Worm (Caenorhabditis elegans) whole organism, mixed stage, embryonic: ENCODE measurements around the gene T23F6.3.

Experiments
- M03D4.4 ChIP-seq: sonication (generic microtip); optimal IDR thresholded peaks from 2 replicates; lab custom pipeline; 2017; ENCODE audit warnings: mild to moderate bottlenecking, missing genetic modification characterization, missing compliant biosample characterization
- bed-3 ChIP-seq: fragments of 200-800 bp; sonication (Bioruptor generic); optimal IDR thresholded peaks from 3 replicates; lab custom pipeline; 2018; ENCODE audit warnings: mild to moderate bottlenecking, missing genetic modification characterization, moderate library complexity, missing compliant biosample characterization
- blmp-1 ChIP-seq: fragments of 150-350 bp; optimal IDR thresholded peaks from 2 replicates; lab custom pipeline; 2014; ENCODE audit warnings: missing biosample characterization, missing genetic modification characterization
- ceh-39 ChIP-seq: fragments of 150-350 bp; optimal IDR thresholded peaks from 2 replicates; lab custom pipeline; 2014; ENCODE audit warnings: missing biosample characterization, missing genetic modification characterization
- ceh-83 ChIP-seq: fragments of 200-800 bp; sonication (Bioruptor generic); optimal IDR thresholded peaks from 2 replicates; lab custom pipeline; 2018; ENCODE audit warnings: mild to moderate bottlenecking, missing genetic modification characterization, missing compliant biosample characterization
- ces-1 ChIP-seq: fragments of 150-350 bp; optimal IDR thresholded peaks from 2 replicates; lab custom pipeline; 2014; ENCODE audit warnings: missing biosample characterization, missing genetic modification reagents, missing genetic modification characterization
- cnd-1 ChIP-seq: fragments of 200-800 bp; sonication (Bioruptor generic); optimal IDR thresholded peaks from 2 replicates; lab custom pipeline; 2018; ENCODE audit warnings: mild to moderate bottlenecking, missing genetic modification characterization, missing compliant biosample characterization
- drap-1 ChIP-seq: fragments of 200-800 bp; sonication (Bioruptor generic); optimal IDR thresholded peaks from 3 replicates; lab custom pipeline; 2018; ENCODE audit warnings: mild to moderate bottlenecking, missing genetic modification characterization, missing compliant biosample characterization
- elt-1 ChIP-seq: sonication (generic microtip); optimal IDR thresholded peaks from 2 replicates; lab custom pipeline; 2017; ENCODE audit warnings: missing genetic modification characterization, mild to moderate bottlenecking, missing compliant biosample characterization, antibody characterized with exemption, moderate library complexity, borderline replicate concordance; ENCODE audit not compliant: insufficient read depth
- elt-3 ChIP-seq: fragments of 150-350 bp; optimal IDR thresholded peaks from 2 replicates; lab custom pipeline; 2014; ENCODE audit warnings: missing biosample characterization, missing genetic modification characterization
- flh-1 ChIP-seq: fragments of 200-800 bp; sonication (Bioruptor generic); optimal IDR thresholded peaks from 2 replicates; lab custom pipeline; 2018; ENCODE audit warnings: mild to moderate bottlenecking, missing genetic modification characterization, moderate library complexity, missing compliant biosample characterization
- ham-2 ChIP-seq: fragments of 200-800 bp; sonication (Bioruptor generic); optimal IDR thresholded peaks from 2 replicates; lab custom pipeline; 2018; ENCODE audit warnings: mild to moderate bottlenecking, missing genetic modification characterization, missing compliant biosample characterization
- hlh-1 ChIP-seq: fragments of 150-350 bp; optimal IDR thresholded peaks from 2 replicates; lab custom pipeline; 2014; ENCODE audit warnings: missing biosample characterization, missing genetic modification reagents, missing genetic modification characterization
- lin-13 ChIP-seq: fragments of 150-350 bp; optimal IDR thresholded peaks from 2 replicates; lab custom pipeline; 2014; ENCODE audit warnings: missing biosample characterization, missing genetic modification characterization
- lin-32 ChIP-seq: fragments of 200-800 bp; sonication (Bioruptor generic); optimal IDR thresholded peaks from 2 replicates; lab custom pipeline; 2018; ENCODE audit warnings: mild to moderate bottlenecking, missing genetic modification characterization, missing compliant biosample characterization
- lsy-2 ChIP-seq: fragments of 150-350 bp; optimal IDR thresholded peaks from 2 replicates; lab custom pipeline; 2014; ENCODE audit warnings: missing biosample characterization, missing genetic modification characterization
- mab-5 ChIP-seq: fragments of 150-350 bp; optimal IDR thresholded peaks from 2 replicates; lab custom pipeline; 2014; ENCODE audit warnings: missing biosample characterization, missing genetic modification characterization
- mep-1 ChIP-seq: fragments of 150-350 bp; optimal IDR thresholded peaks from 2 replicates; lab custom pipeline; 2017; ENCODE audit warnings: missing biosample characterization, missing genetic modification reagents, missing genetic modification characterization, inconsistent platforms
- mls-2 ChIP-seq: sonication (generic microtip); optimal IDR thresholded peaks from 2 replicates; lab custom pipeline; 2016; ENCODE audit warnings: mild to moderate bottlenecking, missing genetic modification characterization, moderate library complexity, missing compliant biosample characterization
- nhr-12 ChIP-seq: fragments of 150-350 bp; optimal IDR thresholded peaks from 2 replicates; lab custom pipeline; 2014; ENCODE audit warnings: missing biosample characterization, missing genetic modification characterization
- nhr-2 ChIP-seq: fragments of 150-350 bp; optimal IDR thresholded peaks from 2 replicates; lab custom pipeline; 2014; ENCODE audit warnings: missing biosample characterization, missing genetic modification characterization
- nhr-237 ChIP-seq: fragments of 150-350 bp; optimal IDR thresholded peaks from 2 replicates; lab custom pipeline; 2014; ENCODE audit warnings: missing biosample characterization, missing genetic modification characterization
- nhr-28 ChIP-seq: fragments of 150-350 bp; optimal IDR thresholded peaks from 2 replicates; lab custom pipeline; 2014; ENCODE audit warnings: missing biosample characterization, missing genetic modification characterization
- nhr-76 ChIP-seq: sonication (generic microtip); optimal IDR thresholded peaks from 2 replicates; lab custom pipeline; 2017; ENCODE audit warnings: missing biosample characterization, missing genetic modification characterization
- pha-4 ChIP-seq: fragments of 150-350 bp; optimal IDR thresholded peaks from 2 replicates; lab custom pipeline; 2018; ENCODE audit warnings: missing biosample characterization, missing genetic modification reagents, missing genetic modification characterization
- sem-2 ChIP-seq: fragments of 200-800 bp; sonication (Bioruptor generic); optimal IDR thresholded peaks from 2 replicates; lab custom pipeline; 2018; ENCODE audit warnings: mild to moderate bottlenecking, missing genetic modification characterization, missing compliant biosample characterization
- snpc-4 ChIP-seq: fragments of 150-350 bp; optimal IDR thresholded peaks from 2 replicates; lab custom pipeline; 2014; ENCODE audit warnings: missing biosample characterization, missing genetic modification characterization
- sptf-1 ChIP-seq: sonication (generic microtip); optimal IDR thresholded peaks from 2 replicates; lab custom pipeline; 2017; ENCODE audit warnings: mild to moderate bottlenecking, missing genetic modification characterization, moderate library complexity, missing compliant biosample characterization
- tbx-8 ChIP-seq: fragments of 200-800 bp; sonication (Bioruptor generic); optimal IDR thresholded peaks from 2 replicates; lab custom pipeline; 2018; ENCODE audit warnings: mild to moderate bottlenecking, missing genetic modification characterization, moderate library complexity, missing compliant biosample characterization
- unc-120 ChIP-seq: sonication (generic microtip); optimal IDR thresholded peaks from 2 replicates; lab custom pipeline; 2017; ENCODE audit warnings: missing genetic modification characterization, missing compliant biosample characterization; ENCODE audit not compliant: poor library complexity, severe bottlenecking
- unc-39 ChIP-seq: fragments of 150-350 bp; optimal IDR thresholded peaks from 2 replicates; lab custom pipeline; 2014; ENCODE audit warnings: missing biosample characterization, missing genetic modification characterization
- unc-62 ChIP-seq: fragments of 150-350 bp; optimal IDR thresholded peaks from 2 replicates; lab custom pipeline; 2014; ENCODE audit warnings: missing biosample characterization, missing genetic modification reagents, missing genetic modification characterization
- zip-8 ChIP-seq: fragments of 150-350 bp; optimal IDR thresholded peaks from 2 replicates; lab custom pipeline; 2014; ENCODE audit warnings: missing biosample characterization, missing genetic modification characterization
- ztf-11 ChIP-seq: fragments of 150-350 bp; optimal IDR thresholded peaks from 2 replicates; lab custom pipeline; 2014; ENCODE audit warnings: missing biosample characterization, missing genetic modification characterization

The T23F6.3 gene

DNA sequence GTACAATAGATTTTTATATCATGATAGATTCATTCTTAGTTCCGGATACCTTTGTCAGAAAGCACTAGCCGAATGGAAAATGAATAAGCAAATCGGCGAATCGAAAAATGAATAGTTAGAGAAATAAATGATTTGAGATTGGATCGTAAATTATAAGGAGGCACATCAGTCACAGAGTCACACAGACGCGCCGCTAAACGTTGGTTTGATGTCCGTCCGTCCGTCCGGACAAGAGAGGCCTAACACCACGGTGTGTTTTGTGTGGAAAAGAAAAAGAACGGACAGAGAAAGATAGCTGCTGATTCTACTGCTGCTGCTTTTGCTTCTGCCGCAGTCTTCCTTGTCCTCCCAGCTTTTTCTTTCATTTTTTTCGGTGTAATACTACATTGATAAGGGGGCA, 23.6 kb downstream of the T23F6.3 start:
- TF ChIP-seq lin-13 (tag; lab: Kevin White, UChicago) (no peak), nhr-12 (no peak), elt-3 (no peak), nhr-237 (tag; lab: Kevin White, UChicago) (no peak), unc-62 (peak; percentile 62)

DNA sequence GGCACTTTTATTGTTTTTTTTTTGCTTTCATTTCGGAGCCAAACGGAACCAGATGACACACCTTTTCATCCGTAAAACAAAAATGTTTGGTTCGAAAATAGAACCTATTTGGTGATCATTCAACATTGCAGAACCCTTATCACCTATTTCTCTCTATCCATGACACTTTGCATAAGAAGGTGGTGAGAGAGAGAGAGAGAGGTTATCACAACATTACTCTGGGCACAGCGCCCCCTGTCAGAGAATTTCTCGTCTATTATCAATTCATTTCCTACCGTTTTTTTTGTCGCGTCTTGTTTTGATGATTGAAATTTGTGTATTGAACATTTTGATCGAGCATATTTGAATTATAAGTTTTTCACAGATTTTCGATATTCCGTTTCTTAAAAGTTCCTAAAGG, 24.4 kb downstream of the T23F6.3 start:
- TF ChIP-seq zip-8 (tag; lab: Kevin White, UChicago): no peak

DNA sequence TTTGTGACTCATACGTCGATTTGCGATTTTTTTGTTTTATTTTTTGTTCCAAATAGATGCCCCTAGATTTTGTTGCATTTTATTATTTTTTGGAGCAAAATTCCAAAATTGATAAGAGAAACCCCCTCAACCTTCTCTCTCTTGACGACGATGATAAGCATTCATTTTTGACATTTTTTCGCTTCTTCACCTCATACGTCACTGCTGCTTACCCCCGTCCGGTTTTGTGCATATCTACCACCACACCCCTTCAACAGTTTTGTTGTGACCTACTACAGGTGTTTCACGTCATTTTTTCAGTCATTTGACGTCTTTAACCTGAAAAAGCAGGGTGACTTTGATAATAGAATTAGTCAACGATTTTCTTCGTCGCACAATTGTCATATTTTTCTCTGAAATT, 25.7 kb downstream of the T23F6.3 start:
- TF ChIP-seq nhr-76 (tag; lab: Kevin White, UChicago): no peak
- no peak for TF ChIP-seq lin-32 (GFP tag; lab: Kevin White, UChicago)
- TF ChIP-seq hlh-1 (tag; lab: Kevin White, UChicago): no peak
- no peak for TF ChIP-seq flh-1 (GFP tag; lab: Kevin White, UChicago)
- no peak for TF ChIP-seq nhr-12
- TF ChIP-seq ceh-39 (tag; lab: Kevin White, UChicago): no peak
- no peak for TF ChIP-seq nhr-2 (tag; lab: Kevin White, UChicago)
- TF ChIP-seq zip-8 (tag; lab: Kevin White, UChicago): no peak
- no peak for TF ChIP-seq snpc-4 (tag; lab: Kevin White, UChicago)
- no peak for TF ChIP-seq sptf-1 (tag; lab: Kevin White, UChicago)
- TF ChIP-seq unc-39 (tag; lab: Kevin White, UChicago): no peak
- TF ChIP-seq, all 35 proteins: peak for 0

DNA sequence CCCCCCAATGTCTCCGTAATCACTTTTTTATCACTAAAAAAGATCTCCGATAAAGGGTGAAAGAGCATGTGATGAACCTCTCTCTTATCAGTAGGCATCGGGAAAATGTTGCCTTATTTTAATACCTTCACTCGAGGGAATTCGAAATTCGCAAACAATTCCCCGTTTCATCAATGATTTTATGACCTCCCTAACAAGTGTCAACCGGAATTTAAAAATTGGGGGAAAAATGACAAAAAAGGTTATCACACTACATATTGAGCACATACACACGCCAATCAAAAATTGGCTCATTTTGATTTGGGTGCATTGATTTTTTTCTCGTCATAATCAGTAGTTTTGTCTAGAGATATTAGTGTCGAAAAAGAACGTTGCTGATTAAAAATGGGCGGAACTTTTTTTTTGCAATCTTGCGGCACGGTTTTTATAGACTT, 34.8 kb downstream of the T23F6.3 start:
- TF ChIP-seq elt-1 (tag; lab: Kevin White, UChicago): peak; percentile 29
- TF ChIP-seq mab-5 (tag; lab: Kevin White, UChicago): no peak

DNA sequence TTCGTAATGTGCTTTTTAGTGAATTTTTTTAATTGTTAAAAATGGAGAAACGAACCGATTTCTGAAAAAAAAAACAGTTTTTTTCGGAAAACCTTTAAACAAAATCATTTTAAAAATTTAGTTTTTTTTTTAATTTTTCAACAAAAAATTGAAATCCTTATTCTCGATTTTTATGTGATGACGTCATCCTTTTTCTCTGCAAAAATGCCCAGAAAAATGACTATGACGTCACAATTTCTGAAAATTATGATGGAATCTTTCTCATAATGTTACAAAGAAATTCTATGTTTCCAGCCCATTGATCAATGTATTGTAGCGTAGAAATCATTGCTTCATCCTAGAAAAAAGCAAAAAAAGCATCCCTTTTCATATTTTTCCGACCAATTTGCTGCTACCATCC, 35.3 kb downstream of the T23F6.3 start:
- TF ChIP-seq lsy-2 (tag; lab: Kevin White, UChicago) (no peak), pha-4 (no peak), zip-8 (tag; lab: Kevin White, UChicago) (peak; percentile 100), elt-3 (no peak)

- TF ChIP-seq sptf-1 (tag; lab: Kevin White, UChicago): no peak
- no peak for TF ChIP-seq zip-8 (tag; lab: Kevin White, UChicago)
- TF ChIP-seq mep-1: no peak
- no peak for TF ChIP-seq lsy-2 (tag; lab: Kevin White, UChicago)
- no peak for TF ChIP-seq elt-1 (tag; lab: Kevin White, UChicago)
- no peak for TF ChIP-seq nhr-237 (tag; lab: Kevin White, UChicago)
- TF ChIP-seq M03D4.4: no peak
- no peak for TF ChIP-seq nhr-2 (tag; lab: Kevin White, UChicago)
- TF ChIP-seq lin-32 (GFP tag; lab: Kevin White, UChicago): no peak
- TF ChIP-seq nhr-28 (tag; lab: Kevin White, UChicago): no peak
- TF ChIP-seq ceh-83: no peak
- TF ChIP-seq hlh-1 (tag; lab: Kevin White, UChicago): no peak
- no peak for TF ChIP-seq snpc-4 (tag; lab: Kevin White, UChicago)
- no peak for TF ChIP-seq cnd-1
- no peak for TF ChIP-seq nhr-12
- no peak for TF ChIP-seq drap-1 (GFP tag; lab: Kevin White, UChicago)
- TF ChIP-seq blmp-1: no peak
- no peak for TF ChIP-seq unc-62
These were observed 36.2 kb downstream of the T23F6.3 start, which contains the start of gene T23B5.3 for ce11 chrIV:12688370-12688769. Gene T23B5.3 (plus strand): TSS chrIV:12688670.

DNA sequence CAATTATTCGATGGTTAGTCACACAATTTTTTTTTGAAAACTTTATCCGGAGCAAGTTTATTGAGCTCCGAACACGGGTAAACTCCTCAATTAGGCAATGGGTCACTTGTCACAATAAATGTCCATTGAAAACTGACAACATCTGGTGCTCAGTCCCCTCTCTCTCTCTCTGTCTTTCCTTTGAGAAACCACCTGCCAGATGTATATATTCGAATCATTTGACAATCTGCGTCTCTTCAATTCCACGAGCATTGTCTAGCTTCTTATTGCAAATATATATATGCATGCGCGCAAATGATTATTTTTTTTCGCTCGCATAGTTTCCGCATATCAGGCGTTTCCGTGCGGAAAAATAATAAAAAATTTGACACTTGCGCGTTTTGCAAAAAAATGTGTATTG, 38.7 kb downstream of the T23F6.3 start:
- no peak for TF ChIP-seq zip-8 (tag; lab: Kevin White, UChicago)
- TF ChIP-seq cnd-1: peak; percentile 85
- peak; percentile 46 for TF ChIP-seq nhr-2 (tag; lab: Kevin White, UChicago)
- no peak for TF ChIP-seq bed-3 (GFP tag; lab: Kevin White, UChicago)
- no peak for TF ChIP-seq blmp-1
- TF ChIP-seq unc-120: no peak
- TF ChIP-seq nhr-237 (tag; lab: Kevin White, UChicago): no peak
- no peak for TF ChIP-seq ceh-39 (tag; lab: Kevin White, UChicago)
- no peak for TF ChIP-seq sptf-1 (tag; lab: Kevin White, UChicago)
- TF ChIP-seq hlh-1 (tag; lab: Kevin White, UChicago): peak; percentile 58
- TF ChIP-seq sem-2 (GFP tag; lab: Kevin White, UChicago): no peak
- no peak for TF ChIP-seq snpc-4 (tag; lab: Kevin White, UChicago)
- TF ChIP-seq nhr-12: no peak
- TF ChIP-seq pha-4: no peak
- TF ChIP-seq tbx-8: no peak
- TF ChIP-seq ceh-83: no peak
- no peak for TF ChIP-seq nhr-28 (tag; lab: Kevin White, UChicago)
- TF ChIP-seq ztf-11: no peak
- TF ChIP-seq lsy-2 (tag; lab: Kevin White, UChicago): no peak
- TF ChIP-seq unc-62: peak; percentile 70
- peak; percentile 75 for TF ChIP-seq lin-32 (GFP tag; lab: Kevin White, UChicago)
- TF ChIP-seq mep-1: peak; percentile 30
- TF ChIP-seq ces-1 (GFP tag; lab: Kevin White, UChicago): peak; percentile 20
- no peak for TF ChIP-seq mls-2 (tag; lab: Kevin White, UChicago)
- no peak for TF ChIP-seq ham-2 (GFP tag; lab: Kevin White, UChicago)
- TF ChIP-seq elt-3: no peak
- no peak for TF ChIP-seq flh-1 (GFP tag; lab: Kevin White, UChicago)
- TF ChIP-seq drap-1 (GFP tag; lab: Kevin White, UChicago): no peak
